Fruit fly (Drosophila melanogaster) whole organism, embryonic: ENCODE measurements around the gene Eig71Ec.

Experiments used
- Aef1 ChIP-seq: fragments of 200-800 bp; sonication (Bioruptor generic); IDR thresholded peaks from 3 replicates; pipeline ENCODE4 v1.3.6; 2022; ENCODE audit warnings: missing biosample characterization, missing genetic modification characterization
- CG10274 ChIP-seq: fragments of 200-800 bp; sonication (Bioruptor generic); optimal IDR thresholded peaks from 3 replicates; lab custom pipeline; 2017; ENCODE audit warnings: missing biosample characterization, mild to moderate bottlenecking, missing genetic modification characterization
- CG10654 ChIP-seq: fragments of 200-800 bp; sonication (Bioruptor generic); optimal IDR thresholded peaks from 2 replicates; lab custom pipeline; 2016; ENCODE audit warnings: missing biosample characterization, missing genetic modification characterization
- CG12299 ChIP-seq: fragments of 200-800 bp; sonication (Bioruptor generic); optimal IDR thresholded peaks from 2 replicates; lab custom pipeline; 2018; ENCODE audit warnings: missing biosample characterization, mild to moderate bottlenecking, missing genetic modification characterization
- CG14014 ChIP-seq: fragments of 200-800 bp; sonication (Bioruptor generic); IDR thresholded peaks from 2 replicates; pipeline ENCODE4 v1.3.6; 2022; ENCODE audit warnings: missing biosample characterization, missing genetic modification characterization
- CG14050 ChIP-seq: fragments of 200-800 bp; sonication (Bioruptor generic); IDR thresholded peaks from 3 replicates; pipeline ENCODE4 v1.3.6; 2022; ENCODE audit warnings: missing biosample characterization, missing genetic modification characterization
- CG14441 ChIP-seq: fragments of 200-800 bp; sonication (Bioruptor generic); IDR thresholded peaks from 2 replicates; pipeline ENCODE4 v1.3.6; 2022; ENCODE audit warnings: missing biosample characterization, missing genetic modification characterization
- CG15269 ChIP-seq: fragments of 200-800 bp; sonication (Bioruptor generic); optimal IDR thresholded peaks from 2 replicates; lab custom pipeline; 2018; ENCODE audit warnings: missing biosample characterization, mild to moderate bottlenecking, missing genetic modification characterization, moderate library complexity
- CG18011 ChIP-seq: fragments of 200-800 bp; sonication (Bioruptor generic); optimal IDR thresholded peaks from 2 replicates; lab custom pipeline; 2017; ENCODE audit warnings: missing biosample characterization, missing genetic modification characterization, mild to moderate bottlenecking, moderate library complexity, missing genotype
- CG18764 ChIP-seq: fragments of 200-800 bp; sonication (Bioruptor generic); optimal IDR thresholded peaks from 3 replicates; lab custom pipeline; 2016; ENCODE audit warnings: missing biosample characterization, missing genetic modification characterization
- CG2875 ChIP-seq: fragments of 200-800 bp; sonication (Bioruptor generic); optimal IDR thresholded peaks from 2 replicates; lab custom pipeline; 2017; ENCODE audit warnings: missing biosample characterization, mild to moderate bottlenecking, missing genetic modification characterization, missing genetic modification reagents
- CG3838 ChIP-seq: fragments of 200-800 bp; sonication (Bioruptor generic); optimal IDR thresholded peaks from 3 replicates; lab custom pipeline; 2016; ENCODE audit warnings: missing biosample characterization, missing genetic modification characterization
- CG42726 ChIP-seq: fragments of 200-800 bp; sonication (Bioruptor generic); IDR thresholded peaks from 2 replicates; pipeline ENCODE4 v1.3.6; 2022; ENCODE audit warnings: missing biosample characterization, missing genetic modification characterization; ENCODE audit not compliant: partially characterized antibody
- CG4707 ChIP-seq: fragments of 200-800 bp; sonication (Bioruptor generic); optimal IDR thresholded peaks from 2 replicates; lab custom pipeline; 2018; ENCODE audit warnings: missing biosample characterization, mild to moderate bottlenecking, missing genetic modification characterization, moderate library complexity
- CG6254 ChIP-seq: fragments of 200-800 bp; sonication (Bioruptor generic); optimal IDR thresholded peaks from 3 replicates; lab custom pipeline; 2017; ENCODE audit warnings: mild to moderate bottlenecking, missing biosample characterization, missing genetic modification reagents, missing genetic modification characterization
- CG7556 ChIP-seq: fragments of 200-800 bp; sonication (Bioruptor generic); optimal IDR thresholded peaks from 2 replicates; lab custom pipeline; 2017; ENCODE audit warnings: missing biosample characterization, mild to moderate bottlenecking, missing genetic modification characterization
- CG7839 ChIP-seq: fragments of 200-800 bp; sonication (Bioruptor generic); optimal IDR thresholded peaks from 3 replicates; lab custom pipeline; 2018; ENCODE audit warnings: missing biosample characterization, mild to moderate bottlenecking, missing genetic modification characterization, moderate library complexity
- CG8388 ChIP-seq: fragments of 200-800 bp; sonication (Bioruptor generic); optimal IDR thresholded peaks from 2 replicates; lab custom pipeline; 2019; ENCODE audit warnings: missing biosample characterization, mild to moderate bottlenecking, missing genetic modification characterization, moderate library complexity
- CG8478 ChIP-seq: fragments of >200 bp; optimal IDR thresholded peaks from 2 replicates; lab custom pipeline; 2018
- CG9817 ChIP-seq: fragments of 200-800 bp; sonication (Bioruptor generic); optimal IDR thresholded peaks from 2 replicates; lab custom pipeline; 2018; ENCODE audit warnings: missing biosample characterization, mild to moderate bottlenecking, missing genetic modification characterization, moderate library complexity
- Doc2 ChIP-seq: fragments of 200-800 bp; sonication (Bioruptor generic); IDR thresholded peaks from 2 replicates; pipeline ENCODE4 v1.3.6; 2022; ENCODE audit warnings: missing biosample characterization, missing genetic modification characterization
- ERR ChIP-seq: fragments of 200-800 bp; sonication (Bioruptor generic); optimal IDR thresholded peaks from 2 replicates; lab custom pipeline; 2016; ENCODE audit warnings: missing biosample characterization, missing genetic modification characterization
- Eip74EF ChIP-seq, 2 experiments: fragments of 200-800 bp in 1 of 2; fragments of >200 bp in 1 of 2; sonication (Bioruptor generic) in 1 of 2; optimal IDR thresholded peaks; 2 replicates each; lab custom pipeline; 2017 to 2019; ENCODE audit warnings: missing biosample characterization in 2 of 2, missing genetic modification characterization in 2 of 2, mild to moderate bottlenecking in 1 of 2, moderate library complexity in 1 of 2
- GATAe ChIP-seq: fragments of 200-800 bp; sonication (Bioruptor generic); conservative IDR thresholded peaks from 2 replicates; pipeline ENCODE4 v1.3.6; 2022; ENCODE audit warnings: missing biosample characterization, missing genetic modification characterization
- H15 ChIP-seq: fragments of 200-800 bp; sonication (Bioruptor generic); IDR thresholded peaks from 3 replicates; pipeline ENCODE4 v1.3.6; 2022; ENCODE audit warnings: missing biosample characterization, missing genetic modification characterization
- Ravus ChIP-seq: fragments of 200-800 bp; sonication (Bioruptor generic); IDR thresholded peaks from 2 replicates; pipeline ENCODE4 v1.3.6; 2022; ENCODE audit warnings: missing biosample characterization, missing genetic modification characterization
- Rfx ChIP-seq: fragments of 200-800 bp; sonication (Bioruptor generic); IDR thresholded peaks from 2 replicates; pipeline ENCODE4 v1.3.6; 2022; ENCODE audit warnings: missing biosample characterization, missing genetic modification characterization
- Ssrp ChIP-seq: fragments of 200-800 bp; sonication (Bioruptor generic); optimal IDR thresholded peaks from 2 replicates; lab custom pipeline; 2018; ENCODE audit warnings: missing biosample characterization, mild to moderate bottlenecking, missing genetic modification characterization, moderate library complexity
- al ChIP-seq: fragments of 200-800 bp; sonication (Bioruptor generic); IDR thresholded peaks from 2 replicates; pipeline ENCODE4 v1.3.6; 2022; ENCODE audit warnings: missing biosample characterization, missing genetic modification characterization
- amos ChIP-seq: fragments of 200-800 bp; sonication (Bioruptor generic); IDR thresholded peaks from 2 replicates; pipeline ENCODE4 v1.3.6; 2022; ENCODE audit warnings: missing biosample characterization, missing genetic modification characterization; ENCODE audit not compliant: partially characterized antibody
- cas ChIP-seq: fragments of 200-800 bp; sonication (Bioruptor generic); IDR thresholded peaks from 2 replicates; pipeline ENCODE4 v1.3.6; 2022; ENCODE audit warnings: missing biosample characterization, missing genetic modification characterization
- dan ChIP-seq: fragments of 200-800 bp; sonication (Bioruptor generic); IDR thresholded peaks from 2 replicates; pipeline ENCODE4 v1.3.6; 2022; ENCODE audit warnings: missing biosample characterization, missing genetic modification characterization
- danr ChIP-seq: fragments of 200-800 bp; sonication (Bioruptor generic); IDR thresholded peaks from 2 replicates; pipeline ENCODE4 v1.3.6; 2022; ENCODE audit warnings: missing biosample characterization, missing genetic modification characterization
- dm ChIP-seq: fragments of 200-800 bp; sonication (Bioruptor generic); optimal IDR thresholded peaks from 3 replicates; lab custom pipeline; 2016; ENCODE audit warnings: missing biosample characterization, missing genetic modification characterization
- dysf ChIP-seq: fragments of 200-800 bp; sonication (Bioruptor generic); IDR thresholded peaks from 3 replicates; pipeline ENCODE4 v1.3.6; 2022; ENCODE audit warnings: missing biosample characterization, missing genetic modification characterization
- emc ChIP-seq: fragments of 200-800 bp; sonication (Bioruptor generic); optimal IDR thresholded peaks from 2 replicates; lab custom pipeline; 2016; ENCODE audit warnings: missing biosample characterization, missing genetic modification characterization
- fd102C ChIP-seq: fragments of 200-800 bp; sonication (Bioruptor generic); optimal IDR thresholded peaks from 2 replicates; lab custom pipeline; 2018; ENCODE audit warnings: missing biosample characterization, mild to moderate bottlenecking, missing genetic modification characterization, moderate library complexity
- jigr1 ChIP-seq: fragments of 200-800 bp; sonication (Bioruptor generic); IDR thresholded peaks from 3 replicates; pipeline ENCODE4 v1.3.6; 2022; ENCODE audit warnings: missing biosample characterization, missing genetic modification characterization
- mam ChIP-seq: fragments of 200-800 bp; sonication (Bioruptor generic); optimal IDR thresholded peaks from 3 replicates; lab custom pipeline; 2016; ENCODE audit warnings: missing biosample characterization, missing genetic modification characterization
- mld ChIP-seq: fragments of 200-800 bp; sonication (Bioruptor generic); IDR thresholded peaks from 3 replicates; pipeline ENCODE4 v1.3.6; 2022; ENCODE audit warnings: missing biosample characterization, missing genetic modification characterization; ENCODE audit not compliant: partially characterized antibody
- pan ChIP-seq, 4 experiments: fragments of >200 bp in 3 of 4; fragments of 200-800 bp in 1 of 4; sonication (Bioruptor generic) in 1 of 4; optimal IDR thresholded peaks in 3 of 4; IDR thresholded peaks in 1 of 4; 2 replicates each; pipeline versions ENCODE4 v1.3.6 to Lab custom; 2017 to 2022; ENCODE audit warnings: missing biosample characterization in 2 of 4, missing genetic modification characterization in 2 of 4, mixed read lengths in 1 of 4
- pnt ChIP-seq: fragments of 200-800 bp; sonication (Bioruptor generic); optimal IDR thresholded peaks from 3 replicates; lab custom pipeline; 2016; ENCODE audit warnings: missing biosample characterization, missing genetic modification characterization
- run ChIP-seq: fragments of 200-800 bp; sonication (Bioruptor generic); optimal IDR thresholded peaks from 3 replicates; lab custom pipeline; 2018; ENCODE audit warnings: missing biosample characterization, mild to moderate bottlenecking, missing genetic modification characterization
- sd ChIP-seq: fragments of 200-800 bp; sonication (Bioruptor generic); optimal IDR thresholded peaks from 3 replicates; lab custom pipeline; 2018; ENCODE audit warnings: missing biosample characterization, mild to moderate bottlenecking, missing genetic modification characterization, moderate library complexity
- sima ChIP-seq: fragments of 200-800 bp; sonication (Bioruptor generic); optimal IDR thresholded peaks from 2 replicates; lab custom pipeline; 2016; ENCODE audit warnings: missing biosample characterization, missing genetic modification characterization
- tio ChIP-seq: fragments of 200-800 bp; sonication (Bioruptor generic); optimal IDR thresholded peaks from 2 replicates; lab custom pipeline; 2017; ENCODE audit warnings: missing biosample characterization, missing genetic modification characterization, inconsistent platforms
- wek ChIP-seq: fragments of 200-800 bp; sonication (Bioruptor generic); optimal IDR thresholded peaks from 3 replicates; lab custom pipeline; 2018; ENCODE audit warnings: missing biosample characterization, mild to moderate bottlenecking, missing genetic modification characterization, moderate library complexity
- zf30C ChIP-seq: fragments of 200-800 bp; sonication (Bioruptor generic); optimal IDR thresholded peaks from 3 replicates; lab custom pipeline; 2018; ENCODE audit warnings: missing biosample characterization, mild to moderate bottlenecking, missing genetic modification characterization
- zfh2 ChIP-seq: fragments of 200-800 bp; sonication (Bioruptor generic); optimal IDR thresholded peaks from 2 replicates; lab custom pipeline; 2016; ENCODE audit warnings: missing biosample characterization, missing genetic modification characterization

The Eig71Ec gene

dm6 chr3L:15690711-15691591 is 38.9 kb upstream of the Eig71Ec start (continued):
- TF ChIP-seq al (no peak), jigr1 (GFP tag; lab: Robert Waterston, UW) (no peak), dm (GFP tag; lab: Kevin White, UChicago) (no peak), CG7556 (GFP tag; lab: Kevin White, UChicago) (peak; percentile 65), CG18011 (GFP tag; lab: Kevin White, UChicago) (no peak), Ravus (no peak), Eip74EF (GFP tag; optimal IDR thresholded peaks at IDR 0.05; lab: Kevin White, UChicago) (no peak), mld (GFP tag; lab: Robert Waterston, UW) (no peak), CG9817 (no peak), GATAe (GFP tag; lab: Robert Waterston, UW) (no peak), CG3838 (GFP tag; lab: Kevin White, UChicago) (no peak), CG12299 (tag; lab: Kevin White, UChicago) (peak; percentile 3), CG10274 (GFP tag; lab: Kevin White, UChicago) (no peak), run (no peak), CG14441 (GFP tag; lab: Robert Waterston, UW) (0 out of 2 replicates have a peak, but pooled peaks have one; percentile 19), Doc2 (no peak), CG14014 (GFP tag; lab: Robert Waterston, UW) (peak; percentile 44; the same call in 1 of the 2 replicates), CG6254 (GFP tag; lab: Kevin White, UChicago) (peak; percentile 63), wek (no peak), CG8388 (GFP tag; lab: Kevin White, UChicago) (peak; percentile 59), dan (GFP tag; lab: Robert Waterston, UW) (no peak), ERR (GFP tag; lab: Kevin White, UChicago) (no peak), CG8478 (lab: Kevin White, UChicago) (no peak), CG4707 (GFP tag; lab: Kevin White, UChicago) (no peak), sd (tag; lab: Kevin White, UChicago) (peak; percentile 51), sima (no peak), pan (optimal IDR thresholded peaks at IDR 0.05; lab: Kevin White, UChicago) (no peak), pan (GFP tag; optimal IDR thresholded peaks at IDR 0.05 in 1 of 2, IDR thresholded peaks at IDR 0.05 in 1 of 2) (no peak), cas (no peak), CG15269 (tag; lab: Kevin White, UChicago) (peak; percentile 20), CG42726 (no peak), CG10654 (peak; percentile 24), mam (GFP tag; lab: Kevin White, UChicago) (no peak), zf30C (peak; percentile 53), Rfx (GFP tag; lab: Robert Waterston, UW) (no peak; the same call in 1 of the 2 replicates), fd102C (GFP tag; lab: Kevin White, UChicago) (no peak), CG2875 (peak; percentile 32), pnt (GFP tag; lab: Kevin White, UChicago) (no peak), tio (GFP tag; lab: Kevin White, UChicago) (no peak), H15 (GFP tag; lab: Robert Waterston, UW) (no peak), dysf (0 out of 3 replicates have a peak, but pooled peaks have one; percentile 21), amos (GFP tag; lab: Robert Waterston, UW) (no peak), Ssrp (tag; lab: Kevin White, UChicago) (no peak), danr (no peak), CG18764 (GFP tag; lab: Kevin White, UChicago) (peak; percentile 37), zfh2 (GFP tag; lab: Kevin White, UChicago) (no peak), emc (no peak), CG14050 (GFP tag; lab: Robert Waterston, UW) (no peak), Aef1 (no peak), CG7839 (tag; lab: Kevin White, UChicago) (peak; percentile 76)
